Worm (Caenorhabditis elegans) whole organism, L4 larva: ENCODE results near the gene nlp-58.

Source experiments
- F10B5.3 ChIP-seq: sonication (generic microtip); optimal IDR thresholded peaks from 2 replicates; lab custom pipeline; 2016; ENCODE audit warnings: mild to moderate bottlenecking, missing genetic modification characterization, missing compliant biosample characterization
- F26F4.8 ChIP-seq: fragments of 200-800 bp; sonication (Bioruptor generic); conservative IDR thresholded peaks from 2 replicates; pipeline ENCODE4 v1.3.6; 2022; ENCODE audit warnings: missing genetic modification characterization, missing compliant biosample characterization
- T26A8.4 ChIP-seq: fragments of 200-800 bp; sonication (Bioruptor generic); IDR thresholded peaks from 2 replicates; pipeline ENCODE4 v1.3.6; 2022; ENCODE audit warnings: missing genetic modification characterization, missing compliant biosample characterization
- Y5F2A.4 ChIP-seq: fragments of 200-800 bp; sonication (Bioruptor generic); optimal IDR thresholded peaks from 2 replicates; lab custom pipeline; 2018; ENCODE audit warnings: mild to moderate bottlenecking, missing genetic modification characterization, missing compliant biosample characterization
- Y75B8A.6 ChIP-seq: fragments of 200-800 bp; sonication (Bioruptor generic); IDR thresholded peaks from 2 replicates; pipeline ENCODE4 v1.3.6; 2022; ENCODE audit warnings: missing genetic modification reagents, missing genetic modification characterization, missing compliant biosample characterization
- ZK337.2 ChIP-seq: fragments of 200-800 bp; sonication (Bioruptor generic); IDR thresholded peaks from 2 replicates; pipeline ENCODE4 v1.3.6; 2022; ENCODE audit warnings: missing genetic modification reagents, missing genetic modification characterization, missing compliant biosample characterization
- aha-1 ChIP-seq: fragments of 150-350 bp; peaks from one replicate; lab custom pipeline; 2014; ENCODE audit warnings: missing biosample characterization, missing genetic modification characterization
- ceh-20 ChIP-seq: fragments of 200-800 bp; sonication (Bioruptor generic); IDR thresholded peaks from 2 replicates; pipeline ENCODE4 v1.3.6; 2022; ENCODE audit warnings: missing genetic modification reagents, missing genetic modification characterization, missing compliant biosample characterization
- ceh-44 ChIP-seq: fragments of 200-800 bp; sonication (Bioruptor generic); IDR thresholded peaks from 2 replicates; pipeline ENCODE4 v1.3.6; 2022; ENCODE audit warnings: missing genetic modification reagents, missing genetic modification characterization, missing compliant biosample characterization
- ces-1 ChIP-seq: fragments of 150-350 bp; sonication (generic microtip); optimal IDR thresholded peaks from 4 replicates; lab custom pipeline; 2014; ENCODE audit warnings: missing biosample characterization, missing genetic modification reagents, missing genetic modification characterization
- daf-19 ChIP-seq: fragments of 200-800 bp; sonication (Bioruptor generic); conservative IDR thresholded peaks from 2 replicates; pipeline ENCODE4 v1.3.6; 2022; ENCODE audit warnings: missing genetic modification characterization, missing compliant biosample characterization
- dmd-8 ChIP-seq: fragments of 200-800 bp; sonication (Bioruptor generic); IDR thresholded peaks from 2 replicates; pipeline ENCODE4 v1.3.6; 2022; ENCODE audit warnings: missing genetic modification characterization, missing compliant biosample characterization
- dmd-9 ChIP-seq: fragments of 200-800 bp; sonication (Bioruptor generic); IDR thresholded peaks from 2 replicates; pipeline ENCODE4 v1.3.6; 2022; ENCODE audit warnings: missing genetic modification reagents, missing genetic modification characterization, missing compliant biosample characterization
- dve-1 ChIP-seq: sonication (generic microtip); optimal IDR thresholded peaks from 2 replicates; lab custom pipeline; 2017; ENCODE audit warnings: antibody characterized with exemption, mild to moderate bottlenecking, missing genetic modification characterization, missing compliant biosample characterization; ENCODE audit not compliant: insufficient read depth
- egl-43 ChIP-seq: fragments of 200-800 bp; sonication (Bioruptor generic); IDR thresholded peaks from 2 replicates; pipeline ENCODE4 v1.3.6; 2022; ENCODE audit warnings: missing genetic modification reagents, missing genetic modification characterization, missing compliant biosample characterization
- fkh-10 ChIP-seq: fragments of 150-350 bp; optimal IDR thresholded peaks from 2 replicates; lab custom pipeline; 2014; ENCODE audit warnings: missing biosample characterization, missing genetic modification reagents, missing genetic modification characterization
- fos-1 ChIP-seq: fragments of 150-350 bp; optimal IDR thresholded peaks from 2 replicates; lab custom pipeline; 2014; ENCODE audit warnings: missing biosample characterization, missing genetic modification characterization
- hlh-11 ChIP-seq: fragments of 200-800 bp; sonication (Bioruptor generic); optimal IDR thresholded peaks from 2 replicates; lab custom pipeline; 2018; ENCODE audit warnings: mild to moderate bottlenecking, missing genetic modification characterization, missing compliant biosample characterization
- hlh-30 ChIP-seq: sonication (generic microtip); optimal IDR thresholded peaks from 2 replicates; lab custom pipeline; 2017; ENCODE audit warnings: antibody characterized with exemption, mild to moderate bottlenecking, missing genetic modification characterization, missing compliant biosample characterization; ENCODE audit not compliant: insufficient read depth
- lin-13 ChIP-seq: fragments of 150-350 bp; optimal IDR thresholded peaks from 2 replicates; lab custom pipeline; 2014; ENCODE audit warnings: missing biosample characterization, missing genetic modification reagents, missing genetic modification characterization
- lin-15B ChIP-seq: fragments of 150-350 bp; sonication (generic microtip); optimal IDR thresholded peaks from 3 replicates; lab custom pipeline; 2014; ENCODE audit warnings: missing biosample characterization, missing genetic modification characterization
- madf-5 ChIP-seq, 2 experiments: fragments of 200-800 bp; sonication (Bioruptor generic); IDR thresholded peaks; 2 replicates each; pipeline ENCODE4 v1.3.6; 2022; ENCODE audit warnings: missing compliant biosample characterization in 2 of 2, missing genetic modification characterization in 2 of 2
- mdt-29 ChIP-seq: fragments of 200-800 bp; sonication (Bioruptor generic); IDR thresholded peaks from 2 replicates; pipeline ENCODE4 v1.3.6; 2022; ENCODE audit warnings: missing genetic modification reagents, missing genetic modification characterization, missing compliant biosample characterization
- mep-1 ChIP-seq: fragments of 150-350 bp; sonication (generic microtip); optimal IDR thresholded peaks from 3 replicates; lab custom pipeline; 2014; ENCODE audit warnings: missing biosample characterization, missing genetic modification characterization
- mxl-2 ChIP-seq: fragments of 200-800 bp; sonication (Bioruptor generic); conservative IDR thresholded peaks from 2 replicates; pipeline ENCODE4 v1.3.6; 2022; ENCODE audit warnings: missing genetic modification reagents, missing genetic modification characterization, missing compliant biosample characterization
- nhr-10 ChIP-seq: fragments of 150-350 bp; optimal IDR thresholded peaks from 2 replicates; lab custom pipeline; 2014; ENCODE audit warnings: missing biosample characterization, missing genetic modification characterization
- nhr-102 ChIP-seq: sonication (generic microtip); optimal IDR thresholded peaks from 2 replicates; lab custom pipeline; 2016; ENCODE audit warnings: mild to moderate bottlenecking, missing genetic modification characterization, moderate library complexity, missing compliant biosample characterization
- nhr-11 ChIP-seq: fragments of 150-350 bp; optimal IDR thresholded peaks from 2 replicates; lab custom pipeline; 2014; ENCODE audit warnings: missing biosample characterization, missing genetic modification characterization
- nhr-111 ChIP-seq: fragments of 200-800 bp; sonication (Bioruptor generic); optimal IDR thresholded peaks from 2 replicates; lab custom pipeline; 2018; ENCODE audit warnings: mild to moderate bottlenecking, missing genetic modification characterization, missing compliant biosample characterization
- nhr-28 ChIP-seq: fragments of 150-350 bp; optimal IDR thresholded peaks from 2 replicates; lab custom pipeline; 2014; ENCODE audit warnings: missing biosample characterization, missing genetic modification characterization
- nhr-41 ChIP-seq: fragments of 200-800 bp; sonication (Bioruptor generic); IDR thresholded peaks from 2 replicates; pipeline ENCODE4 v1.3.6; 2022; ENCODE audit warnings: missing genetic modification reagents, missing genetic modification characterization, missing compliant biosample characterization
- nhr-42 ChIP-seq: fragments of 200-800 bp; sonication (Bioruptor generic); IDR thresholded peaks from 2 replicates; pipeline ENCODE4 v1.3.6; 2022; ENCODE audit warnings: missing genetic modification characterization, missing compliant biosample characterization
- pha-4 ChIP-seq, 2 experiments: fragments of 150-350 bp in 1 of 2; fragments of 200-800 bp in 1 of 2; sonication (Bioruptor generic) in 1 of 2; IDR thresholded peaks in 1 of 2; optimal IDR thresholded peaks in 1 of 2; 2 replicates each; pipeline versions ENCODE4 v1.3.6 to Lab custom; 2014 to 2022; ENCODE audit warnings: missing genetic modification characterization in 2 of 2, missing genetic modification reagents in 2 of 2, missing biosample characterization in 1 of 2, missing compliant biosample characterization in 1 of 2
- php-3 ChIP-seq: fragments of 200-800 bp; sonication (Bioruptor generic); IDR thresholded peaks from 2 replicates; pipeline ENCODE4 v1.3.6; 2022; ENCODE audit warnings: missing genetic modification reagents, missing genetic modification characterization, missing compliant biosample characterization
- saeg-2 ChIP-seq: fragments of 200-800 bp; sonication (Bioruptor generic); IDR thresholded peaks from 2 replicates; pipeline ENCODE4 v1.3.6; 2022; ENCODE audit warnings: missing genetic modification reagents, missing genetic modification characterization, missing compliant biosample characterization
- set-16 ChIP-seq: fragments of 200-800 bp; sonication (Bioruptor generic); IDR thresholded peaks from 2 replicates; pipeline ENCODE4 v1.3.6; 2022; ENCODE audit warnings: missing genetic modification reagents, missing genetic modification characterization, missing compliant biosample characterization
- snpc-1.2 ChIP-seq: fragments of 200-800 bp; sonication (Bioruptor generic); IDR thresholded peaks from 2 replicates; pipeline ENCODE4 v1.3.6; 2022; ENCODE audit warnings: missing genetic modification reagents, missing genetic modification characterization, missing compliant biosample characterization
- tra-1 ChIP-seq: fragments of 200-800 bp; sonication (Bioruptor generic); IDR thresholded peaks from 2 replicates; pipeline ENCODE4 v1.3.6; 2022; ENCODE audit warnings: missing genetic modification reagents, missing genetic modification characterization, missing compliant biosample characterization
- unc-39 ChIP-seq: sonication (generic microtip); optimal IDR thresholded peaks from 2 replicates; lab custom pipeline; 2017; ENCODE audit warnings: missing biosample characterization, missing genetic modification characterization
- unc-62 ChIP-seq, 3 experiments: fragments of 150-350 bp in 1 of 3; sonication (generic microtip); optimal IDR thresholded peaks in 2 of 3; peaks in 1 of 3; 1 replicate in 1 of 3; 2 replicates in 2 of 3; lab custom pipeline; 2014 to 2017; ENCODE audit warnings: missing biosample characterization in 3 of 3, missing genetic modification characterization in 3 of 3, missing genetic modification reagents in 3 of 3, missing genotype in 1 of 3
- zag-1 ChIP-seq: fragments of 150-350 bp; optimal IDR thresholded peaks from 2 replicates; lab custom pipeline; 2014; ENCODE audit warnings: missing biosample characterization, missing genetic modification characterization
- zfp-3 ChIP-seq: fragments of 200-800 bp; sonication (Bioruptor generic); conservative IDR thresholded peaks from 2 replicates; pipeline ENCODE4 v1.3.6; 2022; ENCODE audit warnings: missing genetic modification reagents, missing genetic modification characterization, missing compliant biosample characterization
- ztf-7 ChIP-seq: fragments of 150-350 bp; optimal IDR thresholded peaks from 2 replicates; lab custom pipeline; 2014; ENCODE audit warnings: missing biosample characterization, missing genetic modification characterization

The nlp-58 gene

ce11 chrV:9948840-9949239, at the start of gene nlp-58:
nlp-58 (minus strand) TSS chrV:9948940.
- no peak for TF ChIP-seq Y5F2A.4 (GFP tag; lab: Kevin White, UChicago)
- TF ChIP-seq egl-43 (GFP tag; lab: Robert Waterston, UW), result no peak
- TF ChIP-seq nhr-102 (tag; lab: Kevin White, UChicago), result no peak
- TF ChIP-seq zfp-3, result no peak
- no peak for TF ChIP-seq F10B5.3 (tag; lab: Kevin White, UChicago)
- TF ChIP-seq unc-39 (tag; lab: Kevin White, UChicago), result no peak
- TF ChIP-seq dve-1, result no peak
- TF ChIP-seq nhr-28 (tag; lab: Kevin White, UChicago), result no peak
- no peak for TF ChIP-seq hlh-30
- TF ChIP-seq nhr-10 (tag; lab: Kevin White, UChicago), result no peak
- no peak for TF ChIP-seq saeg-2 (GFP tag; lab: Robert Waterston, UW)
- no peak for TF ChIP-seq fos-1 (tag; lab: Kevin White, UChicago)
- TF ChIP-seq php-3 (GFP tag; lab: Robert Waterston, UW), result no peak
- TF ChIP-seq daf-19 (GFP tag; lab: Robert Waterston, UW), result no peak
- TF ChIP-seq nhr-42, result no peak

ce11 chrV:9995791-9996190, 47.1 kb upstream of the nlp-58 start, which contains the start of gene K08H10.6:
K08H10.6 (minus strand) TSS chrV:9995891.
- TF ChIP-seq mxl-2 (GFP tag; lab: Robert Waterston, UW) (no peak), Y75B8A.6 (GFP tag; lab: Robert Waterston, UW) (no peak), mep-1 (no peak), fkh-10 (GFP tag; lab: Kevin White, UChicago) (no peak), nhr-111 (no peak), set-16 (GFP tag; lab: Robert Waterston, UW) (no peak), egl-43 (GFP tag; lab: Robert Waterston, UW) (no peak), ZK337.2 (no peak), dmd-9 (GFP tag; lab: Robert Waterston, UW) (no peak), nhr-11 (no peak), T26A8.4 (GFP tag; lab: Robert Waterston, UW) (no peak), madf-5 (GFP tag; IDR thresholded peaks at IDR 0.05; lab: Robert Waterston, UW) (no peak), tra-1 (GFP tag; lab: Robert Waterston, UW) (no peak), nhr-41 (GFP tag; lab: Robert Waterston, UW) (no peak)

ce11 chrV:9991610-9992009, 42.9 kb upstream of the nlp-58 start, which contains the start of the genes rde-1 and trpp-6:
rde-1 (minus strand) TSS chrV:9991642.
trpp-6 (plus strand) TSS chrV:9991895.
- TF ChIP-seq ces-1, result no peak
- TF ChIP-seq aha-1 (tag; lab: Kevin White, UChicago), result peak; percentile 70

ce11 chrV:9987688-9988087, 38.9 kb upstream of the nlp-58 start, which contains the start of gene C27H6.8:
C27H6.8 (minus strand) TSS chrV:9987788.
- TF ChIP-seq F26F4.8 (GFP tag; lab: Robert Waterston, UW) (no peak), ces-1 (no peak), unc-62 (GFP tag; optimal IDR thresholded peaks at IDR 0.05 in 1 of 2; lab: Kevin White, UChicago) (no peak), unc-62 (tag; optimal IDR thresholded peaks at IDR 0.05; lab: Kevin White, UChicago) (no peak), zag-1 (tag; lab: Kevin White, UChicago) (no peak), lin-15B (no peak), ztf-7 (tag; lab: Kevin White, UChicago) (no peak), mdt-29 (no peak), lin-13 (GFP tag; lab: Kevin White, UChicago) (no peak), ceh-44 (GFP tag; lab: Robert Waterston, UW) (no peak), saeg-2 (GFP tag; lab: Robert Waterston, UW) (no peak), dmd-8 (GFP tag; lab: Robert Waterston, UW) (no peak), hlh-11 (tag; lab: Kevin White, UChicago) (no peak), ceh-20 (no peak), snpc-1.2 (GFP tag; lab: Robert Waterston, UW) (no peak), pha-4 (GFP tag; IDR thresholded peaks at IDR 0.05; lab: Robert Waterston, UW) (no peak), pha-4 (tag; optimal IDR thresholded peaks at IDR 0.05; lab: Kevin White, UChicago) (no peak)
